1 fruit fly cellular context compared by ENCODE assay signal in the genomic region with DNA sequence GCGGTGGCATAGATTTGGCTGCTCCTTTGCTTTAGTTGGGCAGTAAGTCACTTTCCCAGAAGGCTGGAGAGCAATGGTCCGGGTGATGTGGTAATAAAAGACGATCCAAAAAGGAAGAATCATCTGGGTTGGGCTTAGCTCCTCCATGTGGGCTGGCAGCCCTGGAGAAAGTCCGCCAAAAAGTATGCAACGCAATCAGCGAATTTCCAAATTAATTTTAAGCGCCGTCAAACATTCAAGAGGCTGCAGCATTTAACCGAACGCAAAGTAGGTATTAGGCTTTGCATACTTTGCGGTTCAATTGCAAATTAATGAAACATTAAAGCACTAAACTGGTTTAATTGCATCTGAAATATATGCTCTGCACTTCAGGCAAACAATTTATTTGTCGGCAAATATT.
A peak's percentile ranks its signal among the peaks of the same experiment; 100 is the strongest.
TF ChIP-seq lines count a peak whose summit lies in the region.

No protein-coding gene starts in this region.

TF ChIP-seq in whole organism, embryonic, 481 proteins besides CTCF, POLR2A, EP300 and RAD21 (continued from another document):
- TF ChIP-seq Stat92E (GFP tag; optimal IDR thresholded peaks at IDR 0.05; lab: Kevin White, UChicago) = no peak
- no peak for TF ChIP-seq dpn (GFP tag; optimal IDR thresholded peaks at IDR 0.05; lab: Kevin White, UChicago)
- no peak for TF ChIP-seq kah (GFP tag; optimal IDR thresholded peaks at IDR 0.05; lab: Kevin White, UChicago)
- no peak for TF ChIP-seq tna (GFP tag; IDR thresholded peaks at IDR 0.05; lab: Robert Waterston, UW; ENCODE audit: partially characterized antibody)
- TF ChIP-seq ftz-f1 (GFP tag; optimal IDR thresholded peaks at IDR 0.05; lab: Kevin White, UChicago) = no peak
- TF ChIP-seq CG17612 (GFP tag; IDR thresholded peaks at IDR 0.05; lab: Robert Waterston, UW) = 0 out of 2 replicates have a peak, but pooled peaks have one; percentile 30
- TF ChIP-seq fu2 (GFP tag; optimal IDR thresholded peaks at IDR 0.05; lab: Kevin White, UChicago) = no peak
- TF ChIP-seq CG8290 (GFP tag; optimal IDR thresholded peaks at IDR 0.05; lab: Kevin White, UChicago) = no peak
- no peak for TF ChIP-seq CG8290 (tag; optimal IDR thresholded peaks at IDR 0.05; lab: Kevin White, UChicago)
- peak; percentile 24; the same call in 1 of the 3 replicates for TF ChIP-seq zen2 (GFP tag; IDR thresholded peaks at IDR 0.05; lab: Robert Waterston, UW; ENCODE audit: partially characterized antibody)
- TF ChIP-seq CG14860 (GFP tag; IDR thresholded peaks at IDR 0.05; lab: Robert Waterston, UW; ENCODE audit: partially characterized antibody) = no peak
- no peak for TF ChIP-seq shn (GFP tag; optimal IDR thresholded peaks at IDR 0.05; lab: Kevin White, UChicago)
- no peak for TF ChIP-seq cato (GFP tag; optimal IDR thresholded peaks at IDR 0.05; lab: Kevin White, UChicago; ENCODE audit: borderline replicate concordance)
- TF ChIP-seq CG7357 (GFP tag; IDR thresholded peaks at IDR 0.05; lab: Robert Waterston, UW) = no peak
- TF ChIP-seq CG14050 (GFP tag; IDR thresholded peaks at IDR 0.05; lab: Robert Waterston, UW) = no peak
- TF ChIP-seq CG42726 (GFP tag; IDR thresholded peaks at IDR 0.05; lab: Robert Waterston, UW; ENCODE audit: partially characterized antibody) = peak; percentile 45; the same call in 1 of the 2 replicates
- no peak for TF ChIP-seq mam (GFP tag; optimal IDR thresholded peaks at IDR 0.05; lab: Kevin White, UChicago)
- peak; percentile 14 for TF ChIP-seq sens (GFP tag; lab: Kevin White, UChicago)
- TF ChIP-seq unc-4 (GFP tag; IDR thresholded peaks at IDR 0.05; lab: Robert Waterston, UW; ENCODE audit: partially characterized antibody) = no peak
- TF ChIP-seq CG12299 (tag; optimal IDR thresholded peaks at IDR 0.05; lab: Kevin White, UChicago) = no peak
- no peak for TF ChIP-seq CG4854 (GFP tag; optimal IDR thresholded peaks at IDR 0.05; lab: Kevin White, UChicago)
- no peak for TF ChIP-seq gsb-n (tag; optimal IDR thresholded peaks at IDR 0.05; lab: Kevin White, UChicago)
- no peak for TF ChIP-seq hth (optimal IDR thresholded peaks at IDR 0.05; lab: Kevin White, UChicago)
- TF ChIP-seq CG10209 (GFP tag; optimal IDR thresholded peaks at IDR 0.05; lab: Kevin White, UChicago) = no peak
- no peak for TF ChIP-seq Lim3 (GFP tag; IDR thresholded peaks at IDR 0.05; lab: Robert Waterston, UW)
- no peak for TF ChIP-seq dmrt11E (tag; optimal IDR thresholded peaks at IDR 0.05; lab: Kevin White, UChicago)
- no peak for TF ChIP-seq dysf (GFP tag; IDR thresholded peaks at IDR 0.05; lab: Robert Waterston, UW)
- peak; percentile 6 for TF ChIP-seq Lhr (GFP tag; optimal IDR thresholded peaks at IDR 0.05; lab: Kevin White, UChicago)
- no peak for TF ChIP-seq inv (GFP tag; IDR thresholded peaks at IDR 0.05; lab: Robert Waterston, UW; ENCODE audit: partially characterized antibody)
- no peak for TF ChIP-seq prd (optimal IDR thresholded peaks at IDR 0.05; lab: Kevin White, UChicago)
- no peak for TF ChIP-seq prd (GFP tag; IDR thresholded peaks at IDR 0.05; lab: Robert Waterston, UW)
- TF ChIP-seq stwl (tag; optimal IDR thresholded peaks at IDR 0.05; lab: Kevin White, UChicago) = peak; percentile 8
- TF ChIP-seq vvl (GFP tag; IDR thresholded peaks at IDR 0.05; lab: Robert Waterston, UW) = 0 out of 2 replicates have a peak, but pooled peaks have one; percentile 38
- TF ChIP-seq sna (GFP tag; IDR thresholded peaks at IDR 0.05; lab: Robert Waterston, UW; ENCODE audit: partially characterized antibody) = no peak
- no peak for TF ChIP-seq CG14667 (GFP tag; IDR thresholded peaks at IDR 0.05; lab: Robert Waterston, UW)
